Worm (Caenorhabditis elegans) whole organism, L1 larva: ENCODE measurements around the gene frm-10.

ENCODE experiments used
- C04F5.9 ChIP-seq: sonication (generic microtip); optimal IDR thresholded peaks from 2 replicates; lab custom pipeline; 2016; ENCODE audit warnings: missing genetic modification characterization, missing compliant biosample characterization
- aly-2 ChIP-seq: fragments of 150-350 bp; optimal IDR thresholded peaks from 2 replicates; lab custom pipeline; 2014; ENCODE audit warnings: missing biosample characterization, missing genetic modification characterization
- ama-1 ChIP-seq: fragments of 150-350 bp; optimal IDR thresholded peaks from 2 replicates; lab custom pipeline; 2014
- ceh-63 ChIP-seq: fragments of 200-800 bp; sonication (Bioruptor generic); optimal IDR thresholded peaks from 2 replicates; lab custom pipeline; 2018; ENCODE audit warnings: mild to moderate bottlenecking, missing genetic modification characterization, missing compliant biosample characterization
- ceh-8 ChIP-seq: fragments of 200-800 bp; sonication (Bioruptor generic); optimal IDR thresholded peaks from 2 replicates; lab custom pipeline; 2018; ENCODE audit warnings: mild to moderate bottlenecking, missing genetic modification characterization, moderate library complexity, missing compliant biosample characterization
- ceh-82 ChIP-seq, 3 experiments: fragments of 150-350 bp in 1 of 3; sonication (generic microtip) in 2 of 3; optimal IDR thresholded peaks; 2 replicates each; lab custom pipeline; 2014 to 2017; ENCODE audit warnings: missing biosample characterization in 3 of 3, missing genetic modification characterization in 3 of 3
- ces-1 ChIP-seq: fragments of 150-350 bp; optimal IDR thresholded peaks from 2 replicates; lab custom pipeline; 2014; ENCODE audit warnings: missing biosample characterization, missing genetic modification reagents, missing genetic modification characterization
- dsc-1 ChIP-seq: sonication (generic microtip); optimal IDR thresholded peaks from 2 replicates; lab custom pipeline; 2016; ENCODE audit warnings: mild to moderate bottlenecking, missing genetic modification characterization, missing compliant biosample characterization
- efl-1 ChIP-seq, 4 experiments: fragments of 150-350 bp; optimal IDR thresholded peaks in 3 of 4; peaks in 1 of 4; 1 replicate in 1 of 4; 2 replicates in 3 of 4; lab custom pipeline; 2014; ENCODE audit warnings: missing biosample characterization in 2 of 4, missing genetic modification characterization in 2 of 4, missing genetic modification reagents in 2 of 4
- egl-13 ChIP-seq: sonication (generic microtip); optimal IDR thresholded peaks from 2 replicates; lab custom pipeline; 2016; ENCODE audit warnings: missing genotype, missing genetic modification reagents, missing genetic modification characterization, missing compliant biosample characterization
- elt-3 ChIP-seq, 6 experiments: fragments of 150-350 bp in 1 of 6; sonication (generic microtip); optimal IDR thresholded peaks; 2 replicates each; lab custom pipeline; 2017 to 2018; ENCODE audit warnings: missing biosample characterization in 6 of 6, missing genetic modification characterization in 6 of 6, inconsistent platforms in 1 of 6
- irx-1 ChIP-seq: sonication (generic microtip); optimal IDR thresholded peaks from 2 replicates; lab custom pipeline; 2016; ENCODE audit warnings: missing genetic modification characterization, missing compliant biosample characterization
- lin-13 ChIP-seq: fragments of 150-350 bp; optimal IDR thresholded peaks from 2 replicates; lab custom pipeline; 2014; ENCODE audit warnings: missing biosample characterization, missing genetic modification reagents, missing genetic modification characterization
- lin-14 ChIP-seq: fragments of 200-800 bp; sonication (Bioruptor generic); optimal IDR thresholded peaks from 2 replicates; lab custom pipeline; 2018; ENCODE audit warnings: mild to moderate bottlenecking, missing genetic modification characterization, moderate library complexity, missing compliant biosample characterization
- lin-35 ChIP-seq, 2 experiments: fragments of 150-350 bp; optimal IDR thresholded peaks; 2 replicates each; lab custom pipeline; 2014; ENCODE audit warnings: missing biosample characterization in 2 of 2, missing genetic modification characterization in 2 of 2, missing genetic modification reagents in 2 of 2
- lir-3 ChIP-seq: sonication (generic microtip); optimal IDR thresholded peaks from 2 replicates; lab custom pipeline; 2016; ENCODE audit warnings: mild to moderate bottlenecking, missing genetic modification characterization, moderate library complexity, missing compliant biosample characterization; ENCODE audit not compliant: poor library complexity
- mab-9 ChIP-seq: fragments of 200-800 bp; sonication (Bioruptor generic); IDR thresholded peaks from 2 replicates; pipeline ENCODE4 v1.3.6; 2022; ENCODE audit warnings: missing genetic modification reagents, missing genetic modification characterization, missing compliant biosample characterization
- mep-1 ChIP-seq: fragments of 150-350 bp; optimal IDR thresholded peaks from 2 replicates; lab custom pipeline; 2014; ENCODE audit warnings: missing biosample characterization, missing genetic modification characterization
- nhr-11 ChIP-seq: fragments of 150-350 bp; optimal IDR thresholded peaks from 2 replicates; lab custom pipeline; 2014; ENCODE audit warnings: missing biosample characterization, missing genetic modification characterization
- nhr-237 ChIP-seq: fragments of 150-350 bp; optimal IDR thresholded peaks from 2 replicates; lab custom pipeline; 2014; ENCODE audit warnings: missing biosample characterization, missing genetic modification characterization
- nhr-77 ChIP-seq: fragments of 150-350 bp; optimal IDR thresholded peaks from 2 replicates; lab custom pipeline; 2014; ENCODE audit warnings: missing biosample characterization, missing genetic modification characterization
- nhr-85 ChIP-seq: sonication (generic microtip); peaks from one replicate; lab custom pipeline; 2016; ENCODE audit warnings: missing genetic modification characterization, inconsistent platforms, missing compliant biosample characterization
- nhr-90 ChIP-seq: sonication (generic microtip); optimal IDR thresholded peaks from 2 replicates; lab custom pipeline; 2016; ENCODE audit warnings: mild to moderate bottlenecking, missing genetic modification characterization, missing compliant biosample characterization; ENCODE audit not compliant: poor library complexity
- pag-3 ChIP-seq: sonication (generic microtip); optimal IDR thresholded peaks from 2 replicates; lab custom pipeline; 2017; ENCODE audit warnings: missing genetic modification characterization, mild to moderate bottlenecking, missing compliant biosample characterization, antibody characterized with exemption, borderline replicate concordance; ENCODE audit not compliant: insufficient read depth
- pax-3 ChIP-seq: fragments of 200-800 bp; sonication (Bioruptor generic); optimal IDR thresholded peaks from 2 replicates; lab custom pipeline; 2018; ENCODE audit warnings: mild to moderate bottlenecking, missing genetic modification characterization, moderate library complexity, missing compliant biosample characterization
- rnt-1 ChIP-seq: sonication (generic microtip); optimal IDR thresholded peaks from 2 replicates; lab custom pipeline; 2016; ENCODE audit warnings: mild to moderate bottlenecking, missing genetic modification characterization, moderate library complexity, missing compliant biosample characterization
- skn-1 ChIP-seq: fragments of 150-350 bp; optimal IDR thresholded peaks from 2 replicates; lab custom pipeline; 2014; ENCODE audit warnings: missing biosample characterization, missing genetic modification characterization
- sup-37 ChIP-seq: fragments of 200-800 bp; sonication (Bioruptor generic); optimal IDR thresholded peaks from 2 replicates; lab custom pipeline; 2018; ENCODE audit warnings: mild to moderate bottlenecking, missing genetic modification characterization, missing compliant biosample characterization
- swsn-7 ChIP-seq: sonication (generic microtip); optimal IDR thresholded peaks from 2 replicates; lab custom pipeline; 2016; ENCODE audit warnings: missing genetic modification characterization, missing compliant biosample characterization
- tlp-1 ChIP-seq: fragments of 150-350 bp; optimal IDR thresholded peaks from 2 replicates; lab custom pipeline; 2014; ENCODE audit warnings: missing biosample characterization, missing genetic modification characterization
- unc-86 ChIP-seq: sonication (generic microtip); optimal IDR thresholded peaks from 2 replicates; lab custom pipeline; 2016; ENCODE audit warnings: missing genetic modification characterization, missing compliant biosample characterization
- xbp-1 ChIP-seq: sonication (generic microtip); optimal IDR thresholded peaks from 2 replicates; lab custom pipeline; 2016; ENCODE audit warnings: missing genetic modification characterization, missing compliant biosample characterization
- zag-1 ChIP-seq: fragments of 150-350 bp; optimal IDR thresholded peaks from 2 replicates; lab custom pipeline; 2014; ENCODE audit warnings: missing biosample characterization, missing genetic modification characterization
- zip-4 ChIP-seq: fragments of 200-800 bp; sonication (Bioruptor generic); optimal IDR thresholded peaks from 2 replicates; lab custom pipeline; 2018; ENCODE audit warnings: mild to moderate bottlenecking, missing genetic modification characterization, moderate library complexity, missing compliant biosample characterization
- ztf-11 ChIP-seq, 2 experiments: sonication (generic microtip); optimal IDR thresholded peaks; 2 replicates each; lab custom pipeline; 2016 to 2017; ENCODE audit warnings: missing genetic modification characterization in 2 of 2, missing biosample characterization in 1 of 2, missing compliant biosample characterization in 1 of 2
- ztf-4 ChIP-seq: fragments of 150-350 bp; optimal IDR thresholded peaks from 2 replicates; lab custom pipeline; 2014; ENCODE audit warnings: missing biosample characterization, missing genetic modification characterization

Gene frm-10

DNA sequence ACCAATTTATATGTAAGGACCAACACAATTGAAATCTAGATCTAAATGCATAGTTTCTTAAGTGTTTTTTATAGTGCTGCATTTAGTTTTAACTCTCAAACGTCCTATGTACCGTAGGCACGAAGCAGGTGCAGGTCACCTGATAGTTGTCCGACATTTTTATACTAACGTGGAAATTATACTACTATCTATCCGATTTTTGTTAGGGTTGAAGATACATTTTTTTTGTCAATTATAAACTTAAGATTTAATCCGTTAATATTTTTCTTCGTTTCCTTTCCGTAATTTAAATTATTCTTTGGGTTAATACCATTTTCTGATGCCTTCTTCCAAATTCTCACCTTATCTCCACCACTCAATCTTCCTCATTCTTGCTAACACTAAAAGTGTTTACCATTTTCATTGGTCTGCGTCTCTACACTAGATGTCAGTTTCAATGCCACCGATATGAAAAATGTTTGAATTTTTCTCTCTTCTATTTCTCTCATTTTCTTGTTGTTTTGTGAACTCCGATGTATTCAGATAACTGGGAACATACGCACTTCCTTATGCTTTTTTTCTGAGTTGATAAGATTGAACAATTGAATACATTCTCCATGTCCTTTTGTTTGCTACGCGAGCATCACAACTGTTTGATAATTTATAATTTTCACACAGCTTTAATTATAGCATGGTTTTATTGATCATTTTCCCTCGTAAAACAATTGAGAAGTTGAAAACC lies 17.6 kb upstream of the frm-10 start, which contains the start of gene Y2H9A.4 (continued):
- TF ChIP-seq irx-1 (tag; lab: Kevin White, UChicago) (no peak), ztf-11 (tag; optimal IDR thresholded peaks at IDR 0.05; lab: Kevin White, UChicago) (no peak), tlp-1 (tag; lab: Kevin White, UChicago) (no peak), rnt-1 (peak; percentile 13), nhr-85 (tag; lab: Kevin White, UChicago) (peak; percentile 80), ceh-63 (no peak), egl-13 (tag; lab: Kevin White, UChicago) (no peak), sup-37 (GFP tag; lab: Kevin White, UChicago) (no peak), ztf-4 (tag; lab: Kevin White, UChicago) (no peak), pag-3 (no peak), unc-86 (tag; lab: Kevin White, UChicago) (no peak), pax-3 (tag; lab: Kevin White, UChicago) (no peak), xbp-1 (tag; lab: Kevin White, UChicago) (no peak), C04F5.9 (tag; lab: Kevin White, UChicago) (no peak), ceh-8 (GFP tag; lab: Kevin White, UChicago) (no peak), ces-1 (GFP tag; lab: Kevin White, UChicago) (no peak), nhr-77 (tag; lab: Kevin White, UChicago) (no peak), swsn-7 (no peak), ama-1 (lab: Kevin White, UChicago) (no peak), zag-1 (no peak)
- TF ChIP-seq, all 84 proteins: peak for 8

DNA sequence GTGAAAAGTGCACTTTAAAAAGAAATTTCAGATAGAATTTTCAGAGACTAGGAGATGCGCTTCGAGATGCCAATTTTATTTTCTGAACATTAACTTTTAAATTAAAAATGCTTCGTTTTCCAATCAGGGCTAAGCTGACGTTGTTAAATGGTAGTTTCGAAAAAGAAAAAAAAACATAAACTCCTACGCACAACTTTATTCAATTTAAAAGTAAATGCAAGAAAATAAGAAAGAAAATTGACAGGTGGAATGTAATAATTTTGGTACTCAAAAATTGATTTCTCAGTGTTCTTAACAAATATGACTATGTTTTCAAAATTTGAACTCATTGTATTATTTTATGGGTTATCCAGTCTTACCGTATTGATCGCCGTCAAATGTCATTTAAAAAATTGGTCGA lies 9.7 kb upstream of the frm-10 start, which contains the start of gene lurp-2:
Gene lurp-2 (plus strand): TSS at position 301 of the 400 bp plus-strand sequence.
- TF ChIP-seq dsc-1 (tag; lab: Kevin White, UChicago) = no peak

DNA sequence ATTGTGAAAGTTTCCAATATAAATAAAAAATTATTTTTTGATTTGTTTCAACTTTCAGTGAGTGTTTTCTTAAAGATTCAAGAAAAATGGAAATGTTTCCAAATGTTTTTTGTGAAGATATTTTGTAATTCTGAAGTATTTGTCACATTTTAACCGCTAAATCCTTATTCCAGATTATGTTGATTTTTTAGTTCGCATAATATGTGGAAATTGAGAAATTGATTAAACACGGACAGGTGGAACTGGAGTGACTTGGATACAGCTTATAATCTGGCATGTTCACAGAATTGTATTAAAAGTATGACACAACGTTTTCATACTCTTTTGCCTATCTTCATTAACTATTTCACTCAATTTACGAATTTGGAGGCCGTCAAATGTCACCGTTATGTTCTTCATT lies 7.6 kb upstream of the frm-10 start, which contains the start of gene lurp-3:
Gene lurp-3 (plus strand): TSS at position 301 of the 400 bp plus-strand sequence.
- TF ChIP-seq lin-14 (GFP tag; lab: Kevin White, UChicago) (no peak), tlp-1 (tag; lab: Kevin White, UChicago) (no peak), lin-13 (GFP tag; lab: Kevin White, UChicago) (no peak), skn-1 (tag; lab: Kevin White, UChicago) (no peak), efl-1 (optimal IDR thresholded peaks at IDR 0.05; lab: Kevin White, UChicago) (no peak), efl-1 (GFP tag; optimal IDR thresholded peaks at IDR 0.05 in 1 of 2; lab: Kevin White, UChicago) (no peak), lin-35 (GFP tag; optimal IDR thresholded peaks at IDR 0.05; lab: Kevin White, UChicago) (no peak), pag-3 (no peak), nhr-237 (no peak), C04F5.9 (tag; lab: Kevin White, UChicago) (no peak), zip-4 (no peak), mab-9 (GFP tag; lab: Robert Waterston, UW) (no peak), lir-3 (tag; lab: Kevin White, UChicago) (no peak), nhr-90 (tag; lab: Kevin White, UChicago) (no peak), nhr-11 (no peak), ceh-82 (tag; optimal IDR thresholded peaks at IDR 0.05; lab: Kevin White, UChicago) (no peak), aly-2 (tag; lab: Kevin White, UChicago) (no peak), zag-1 (no peak), mep-1 (tag; lab: Kevin White, UChicago) (no peak), elt-3 (tag; optimal IDR thresholded peaks at IDR 0.05; lab: Kevin White, UChicago) (no peak)
